Fruit fly (Drosophila melanogaster): ENCODE measurements around the gene Prosbeta2R1.

Prosbeta2R1 gene

DNA sequence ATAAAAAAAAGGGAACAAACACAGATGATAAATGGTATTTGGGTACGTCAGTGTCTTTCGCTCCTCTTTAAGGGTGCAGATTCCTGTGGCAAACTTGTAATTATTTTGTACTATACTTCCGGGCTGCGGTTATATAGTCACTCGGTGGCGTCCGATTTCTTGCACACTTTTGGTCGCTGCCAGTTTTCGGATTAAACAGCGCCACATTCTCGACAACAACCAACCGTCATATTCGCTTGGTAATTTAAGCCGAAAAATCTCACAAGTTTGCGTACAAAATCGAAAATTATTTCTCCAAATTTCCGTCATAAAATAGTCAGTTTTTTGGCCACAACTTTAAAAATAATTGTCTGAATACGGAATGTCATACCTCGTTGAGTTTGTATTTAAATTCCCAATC is 8.4 kb downstream of the Prosbeta2R1 start:
- TF ChIP-seq bigmax (GFP tag; optimal IDR thresholded peaks at IDR 0.05): no peak
- peak; percentile 21 for TF ChIP-seq pita (GFP tag; optimal IDR thresholded peaks at IDR 0.05)
- TF ChIP-seq en (GFP tag; optimal IDR thresholded peaks at IDR 0.05): no peak
- peak; percentile 82 for TF ChIP-seq CTCF (GFP tag; optimal IDR thresholded peaks at IDR 0.05)
- TF ChIP-seq Adf1 (GFP tag; IDR thresholded peaks at IDR 0.05): no peak

DNA sequence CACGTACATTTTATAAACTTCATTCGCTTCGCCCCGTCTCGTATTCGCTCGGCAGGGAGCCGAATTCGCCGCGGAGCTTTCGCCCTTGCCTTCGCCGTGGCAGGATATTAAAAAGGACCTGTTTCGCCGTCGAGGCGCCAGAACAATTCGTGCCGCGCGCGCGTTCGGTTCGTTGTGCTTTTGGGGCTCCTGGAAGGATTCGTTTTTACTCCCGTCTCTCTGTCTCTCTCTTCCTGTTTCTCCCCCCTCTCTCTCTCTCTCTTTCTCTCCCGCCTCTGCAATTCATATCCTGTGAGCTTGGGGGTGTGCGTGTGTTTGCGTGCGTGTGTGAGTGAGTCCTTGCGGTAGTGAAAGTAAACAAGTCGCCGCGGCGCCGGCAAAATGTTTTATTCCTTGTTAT is 9.7 kb downstream of the Prosbeta2R1 start, which contains the start of gene CG15765:
Gene CG15765, plus strand, starts transcription at position 132 of the 400 bp plus-strand sequence.
- TF ChIP-seq CG9797 (GFP tag; optimal IDR thresholded peaks at IDR 0.05) (no peak), CG18619 (GFP tag; optimal IDR thresholded peaks at IDR 0.05) (no peak), nau (GFP tag; optimal IDR thresholded peaks at IDR 0.05) (no peak), otp (GFP tag; IDR thresholded peaks at IDR 0.05) (no peak), scrt (GFP tag; optimal IDR thresholded peaks at IDR 0.05) (peak; percentile 9), hb (GFP tag; IDR thresholded peaks at IDR 0.05; ENCODE audit: partially characterized antibody) (no peak), Adf1 (GFP tag; IDR thresholded peaks at IDR 0.05) (0 out of 2 replicates have a peak, but pooled peaks have one; percentile 10), vnd (GFP tag; IDR thresholded peaks at IDR 0.05; ENCODE audit: partially characterized antibody) (no peak), inv (GFP tag; IDR thresholded peaks at IDR 0.05; ENCODE audit: partially characterized antibody) (no peak), twi (tag; optimal IDR thresholded peaks at IDR 0.05) (no peak), CG1602 (GFP tag; optimal IDR thresholded peaks at IDR 0.05) (no peak), insv (GFP tag; optimal IDR thresholded peaks at IDR 0.05) (no peak), gro (GFP tag; optimal IDR thresholded peaks at IDR 0.05) (no peak), CkIIα-i1 (GFP tag; IDR thresholded peaks at IDR 0.05) (no peak), Antp (GFP tag; optimal IDR thresholded peaks at IDR 0.05) (no peak), D19B (GFP tag; optimal IDR thresholded peaks at IDR 0.05) (no peak), CG12299 (tag; optimal IDR thresholded peaks at IDR 0.05) (no peak), CG2712 (tag; optimal IDR thresholded peaks at IDR 0.05) (no peak), abd-A (tag; optimal IDR thresholded peaks at IDR 0.05) (peak; percentile 38), CHES-1-like (GFP tag; optimal IDR thresholded peaks at IDR 0.05) (no peak), Deaf1 (tag; optimal IDR thresholded peaks at IDR 0.05) (peak; percentile 61), CG9817 (tag; optimal IDR thresholded peaks at IDR 0.05) (no peak), gsb (GFP tag; IDR thresholded peaks at IDR 0.05) (no peak), Tbp (GFP tag; optimal IDR thresholded peaks at IDR 0.05) (no peak), CG8478 (optimal IDR thresholded peaks at IDR 0.05) (no peak), da (GFP tag; optimal IDR thresholded peaks at IDR 0.05) (no peak), Opbp (GFP tag; IDR thresholded peaks at IDR 0.05; ENCODE audit: partially characterized antibody) (0 out of 3 replicates have a peak, but pooled peaks have one; percentile 17), Jarid2 (GFP tag; optimal IDR thresholded peaks at IDR 0.05) (no peak), sug (tag; optimal IDR thresholded peaks at IDR 0.05) (no peak), CG3995 (GFP tag; optimal IDR thresholded peaks at IDR 0.05) (no peak), CG13894 (tag; optimal IDR thresholded peaks at IDR 0.05) (peak; percentile 7), CG31365 (tag; optimal IDR thresholded peaks at IDR 0.05) (no peak), cg (GFP tag; optimal IDR thresholded peaks at IDR 0.05) (peak; percentile 7), CG18599 (GFP tag; optimal IDR thresholded peaks at IDR 0.05) (peak; percentile 17), CG11093 (GFP tag; IDR thresholded peaks at IDR 0.05) (no peak), Sry-β (GFP tag; optimal IDR thresholded peaks at IDR 0.05) (no peak), sob (GFP tag; IDR thresholded peaks at IDR 0.05) (no peak), CG15011 (GFP tag; optimal IDR thresholded peaks at IDR 0.05) (no peak), Mes4 (GFP tag; optimal IDR thresholded peaks at IDR 0.05) (no peak), Mrtf (GFP tag; IDR thresholded peaks at IDR 0.05) (no peak), Dek (tag; optimal IDR thresholded peaks at IDR 0.05) (no peak), Sox100B (GFP tag; optimal IDR thresholded peaks at IDR 0.05) (no peak), E2f1 (GFP tag; IDR thresholded peaks at IDR 0.05) (no peak), CG16779 (GFP tag; IDR thresholded peaks at IDR 0.05) (peak; percentile 54; the same call in 1 of the 2 replicates), Med (GFP tag) (peak; percentile 47), CG6254 (GFP tag; optimal IDR thresholded peaks at IDR 0.05) (no peak)
